Worm (Caenorhabditis elegans) whole organism, L4 larva: ENCODE results near the gene Y43F8A.1.

Experiments
- F49E8.2 ChIP-seq: sonication (generic microtip); optimal IDR thresholded peaks from 2 replicates; lab custom pipeline; 2016; ENCODE audit warnings: missing compliant biosample characterization, mild to moderate bottlenecking, missing genetic modification characterization, borderline replicate concordance
- R02D3.7 ChIP-seq: fragments of 150-350 bp; sonication (generic microtip); optimal IDR thresholded peaks from 3 replicates; lab custom pipeline; 2014; ENCODE audit warnings: missing biosample characterization, missing genetic modification characterization
- ama-1 ChIP-seq: fragments of 150-350 bp; optimal IDR thresholded peaks from 2 replicates; lab custom pipeline; 2014; ENCODE audit warnings: inconsistent platforms, mixed read lengths
- dmd-8 ChIP-seq: fragments of 200-800 bp; sonication (Bioruptor generic); IDR thresholded peaks from 2 replicates; pipeline ENCODE4 v1.3.6; 2022; ENCODE audit warnings: missing genetic modification characterization, missing compliant biosample characterization
- duxl-1 ChIP-seq: sonication (generic microtip); optimal IDR thresholded peaks from 2 replicates; lab custom pipeline; 2016; ENCODE audit warnings: mild to moderate bottlenecking, missing genetic modification characterization, moderate library complexity, missing compliant biosample characterization; ENCODE audit not compliant: poor library complexity
- egl-27 ChIP-seq: sonication (generic microtip); optimal IDR thresholded peaks from 3 replicates; lab custom pipeline; 2017; ENCODE audit warnings: missing biosample characterization, missing genetic modification reagents, missing genetic modification characterization
- fkh-10 ChIP-seq: fragments of 150-350 bp; optimal IDR thresholded peaks from 2 replicates; lab custom pipeline; 2014; ENCODE audit warnings: missing biosample characterization, missing genetic modification reagents, missing genetic modification characterization
- hif-1 ChIP-seq, 2 experiments: sonication (generic microtip); optimal IDR thresholded peaks; 2 replicates each; lab custom pipeline; 2016 to 2017; ENCODE audit warnings: missing compliant biosample characterization in 2 of 2, missing genetic modification characterization in 2 of 2, missing genetic modification reagents in 2 of 2, missing genotype in 2 of 2, mild to moderate bottlenecking in 1 of 2
- hlh-30 ChIP-seq: sonication (generic microtip); optimal IDR thresholded peaks from 2 replicates; lab custom pipeline; 2017; ENCODE audit warnings: antibody characterized with exemption, mild to moderate bottlenecking, missing genetic modification characterization, missing compliant biosample characterization; ENCODE audit not compliant: insufficient read depth
- hmg-1.1 ChIP-seq: fragments of 200-800 bp; sonication (Bioruptor generic); IDR thresholded peaks from 2 replicates; pipeline ENCODE4 v1.3.6; 2022; ENCODE audit warnings: missing genetic modification reagents, missing genetic modification characterization, missing compliant biosample characterization
- lin-1 ChIP-seq: fragments of 200-800 bp; sonication (Bioruptor generic); IDR thresholded peaks from 2 replicates; pipeline ENCODE4 v1.3.6; 2022; ENCODE audit warnings: missing genetic modification reagents, missing genetic modification characterization, missing compliant biosample characterization
- lin-38 ChIP-seq: fragments of 200-800 bp; sonication (Bioruptor generic); IDR thresholded peaks from 2 replicates; pipeline ENCODE4 v1.3.6; 2022; ENCODE audit warnings: missing genetic modification reagents, missing genetic modification characterization, missing compliant biosample characterization
- mdl-1 ChIP-seq, 2 experiments: fragments of 150-350 bp in 1 of 2; sonication (generic microtip) in 1 of 2; optimal IDR thresholded peaks; 2 replicates each; lab custom pipeline; 2014 to 2017; ENCODE audit warnings: missing biosample characterization in 2 of 2, missing genetic modification characterization in 2 of 2
- mdt-29 ChIP-seq: fragments of 200-800 bp; sonication (Bioruptor generic); IDR thresholded peaks from 2 replicates; pipeline ENCODE4 v1.3.6; 2022; ENCODE audit warnings: missing genetic modification reagents, missing genetic modification characterization, missing compliant biosample characterization
- nhr-10 ChIP-seq: fragments of 150-350 bp; optimal IDR thresholded peaks from 2 replicates; lab custom pipeline; 2014; ENCODE audit warnings: missing biosample characterization, missing genetic modification characterization
- nhr-25 ChIP-seq: sonication (generic microtip); optimal IDR thresholded peaks from 2 replicates; lab custom pipeline; 2017; ENCODE audit warnings: missing genetic modification characterization, mild to moderate bottlenecking, missing compliant biosample characterization, antibody characterized with exemption, moderate library complexity, borderline replicate concordance; ENCODE audit not compliant: insufficient read depth
- nhr-48 ChIP-seq: sonication (generic microtip); optimal IDR thresholded peaks from 2 replicates; lab custom pipeline; 2016; ENCODE audit warnings: mild to moderate bottlenecking, missing genetic modification characterization, missing compliant biosample characterization
- nhr-77 ChIP-seq: fragments of 150-350 bp; optimal IDR thresholded peaks from 2 replicates; lab custom pipeline; 2014; ENCODE audit warnings: missing biosample characterization, missing genetic modification characterization
- php-3 ChIP-seq: fragments of 200-800 bp; sonication (Bioruptor generic); IDR thresholded peaks from 2 replicates; pipeline ENCODE4 v1.3.6; 2022; ENCODE audit warnings: missing genetic modification reagents, missing genetic modification characterization, missing compliant biosample characterization
- pqm-1 ChIP-seq: sonication (generic microtip); optimal IDR thresholded peaks from 2 replicates; lab custom pipeline; 2017; ENCODE audit warnings: missing biosample characterization, missing genetic modification characterization
- skn-1 ChIP-seq: fragments of 150-350 bp; optimal IDR thresholded peaks from 2 replicates; lab custom pipeline; 2014; ENCODE audit warnings: missing biosample characterization, missing genetic modification characterization
- snpc-4 ChIP-seq: fragments of 150-350 bp; optimal IDR thresholded peaks from 2 replicates; lab custom pipeline; 2014; ENCODE audit warnings: missing biosample characterization, missing genetic modification characterization
- unc-62 ChIP-seq, 3 experiments: fragments of 150-350 bp in 1 of 3; sonication (generic microtip); optimal IDR thresholded peaks in 2 of 3; peaks in 1 of 3; 1 replicate in 1 of 3; 2 replicates in 2 of 3; lab custom pipeline; 2014 to 2017; ENCODE audit warnings: missing biosample characterization in 3 of 3, missing genetic modification characterization in 3 of 3, missing genetic modification reagents in 3 of 3, missing genotype in 1 of 3
- zfp-2 ChIP-seq: sonication (generic microtip); optimal IDR thresholded peaks from 2 replicates; lab custom pipeline; 2016; ENCODE audit warnings: mild to moderate bottlenecking, missing genetic modification characterization, missing compliant biosample characterization
- zip-2 ChIP-seq: fragments of 150-350 bp; optimal IDR thresholded peaks from 2 replicates; lab custom pipeline; 2014; ENCODE audit warnings: missing biosample characterization, missing genetic modification characterization
- ztf-11 ChIP-seq: fragments of 150-350 bp; optimal IDR thresholded peaks from 2 replicates; lab custom pipeline; 2014; ENCODE audit warnings: missing biosample characterization, missing genetic modification characterization

Gene Y43F8A.1

DNA sequence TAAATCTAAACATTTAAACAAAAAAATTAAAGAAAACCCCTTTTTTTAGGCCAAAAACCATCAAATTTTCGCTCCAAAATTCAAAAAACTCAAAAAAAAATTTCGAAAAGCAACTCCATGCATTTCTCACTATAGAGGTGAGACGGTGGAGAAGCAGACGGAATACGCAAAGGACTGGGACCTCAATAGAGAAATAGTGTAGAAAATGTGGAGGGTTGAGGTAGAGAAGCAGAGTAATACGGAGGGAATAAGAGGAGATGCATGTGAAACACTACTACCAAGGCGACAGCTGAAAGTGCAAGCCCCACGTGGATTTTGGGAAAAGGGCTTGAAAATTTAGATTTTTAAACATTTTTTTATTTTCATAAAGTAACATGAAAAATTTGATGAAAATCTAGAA lies 21.0 kb downstream of the Y43F8A.1 start:
- TF ChIP-seq nhr-77 (no peak), mdl-1 (tag; optimal IDR thresholded peaks at IDR 0.05; lab: Kevin White, UChicago) (peak in 1 of 2 experiments; percentile 26), hmg-1.1 (GFP tag; lab: Robert Waterston, UW) (peak; percentile 22; the same call in 1 of the 2 replicates)

DNA sequence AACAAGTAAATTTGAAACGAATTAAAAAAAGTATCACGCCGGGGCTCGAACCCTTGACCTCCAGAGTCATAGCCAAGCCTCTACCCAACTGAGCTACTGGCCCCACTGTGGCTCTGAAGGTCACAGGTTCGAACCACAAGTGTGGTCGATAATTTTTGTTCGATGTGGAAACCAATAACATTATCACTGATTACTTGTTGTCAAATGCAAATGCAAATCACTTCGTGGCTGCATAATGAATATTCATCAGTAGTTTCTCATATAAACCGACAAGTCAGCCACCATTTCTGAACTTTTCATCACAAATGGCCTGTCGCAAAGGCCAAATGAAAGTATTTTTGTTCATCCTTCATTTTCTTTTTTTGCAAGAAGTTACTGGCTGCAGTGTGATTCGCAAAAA lies 24.5 kb downstream of the Y43F8A.1 start, which contains the start of gene C25F9.8:
Gene C25F9.8 (plus strand): TSS at position 301 of the 400 bp plus-strand sequence.
- no peak for TF ChIP-seq nhr-48 (tag; lab: Kevin White, UChicago)

DNA sequence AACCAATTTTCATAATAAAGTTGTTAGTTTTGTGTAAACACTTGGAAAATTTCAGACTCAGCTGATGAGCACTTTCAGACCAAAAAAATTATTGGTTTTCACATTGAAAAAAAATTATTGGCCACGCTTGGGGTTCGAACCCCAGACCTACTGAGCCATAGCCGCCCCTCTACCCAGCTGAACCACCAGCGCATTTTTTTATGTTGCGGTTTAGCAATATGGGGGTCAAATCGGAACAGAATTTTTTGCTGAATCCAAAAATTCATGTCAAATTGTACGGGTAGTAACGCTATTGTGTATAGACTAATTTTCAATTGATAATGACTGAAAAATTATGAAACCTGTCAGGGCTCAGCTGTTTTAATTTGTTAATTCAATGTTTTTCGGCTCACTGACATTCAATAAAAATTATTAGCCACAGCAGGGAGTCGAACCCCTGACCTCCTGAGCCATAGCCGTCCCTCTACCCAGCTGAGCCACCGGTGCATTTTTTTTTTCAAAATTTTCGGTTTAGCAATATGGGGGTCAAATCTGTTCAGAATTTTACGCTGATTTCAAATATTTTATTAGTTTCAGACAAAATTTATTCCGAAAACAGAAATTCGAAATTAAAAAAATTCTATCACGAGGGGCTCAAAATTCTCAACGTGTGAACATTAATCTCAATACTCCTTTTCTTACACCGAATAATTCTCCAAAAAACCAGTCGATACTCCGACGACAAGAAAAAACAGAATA lies 26.5 kb downstream of the Y43F8A.1 start:
- TF ChIP-seq ztf-11 (tag; lab: Kevin White, UChicago) (no peak), lin-38 (0 out of 2 replicates have a peak, but pooled peaks have one; percentile 34), unc-62 (GFP tag; optimal IDR thresholded peaks at IDR 0.05 in 1 of 2; lab: Kevin White, UChicago) (peak in 1 of 2 experiments; percentile 62), unc-62 (tag; optimal IDR thresholded peaks at IDR 0.05; lab: Kevin White, UChicago) (no peak)

- no peak for TF ChIP-seq mdt-29 (GFP tag; lab: Robert Waterston, UW)
These were observed 28.1 kb downstream of the Y43F8A.1 start for ce11 chrV:19398396-19398795.

- TF ChIP-seq fkh-10 (no peak), pqm-1 (tag; lab: Kevin White, UChicago) (no peak), hlh-30 (tag; lab: Kevin White, UChicago) (no peak), ztf-11 (tag; lab: Kevin White, UChicago) (no peak), egl-27 (tag; lab: Kevin White, UChicago) (no peak), skn-1 (tag; lab: Kevin White, UChicago) (no peak), R02D3.7 (tag; lab: Kevin White, UChicago) (no peak), F49E8.2 (tag; lab: Kevin White, UChicago) (no peak), duxl-1 (tag; lab: Kevin White, UChicago) (no peak), hif-1 (tag; optimal IDR thresholded peaks at IDR 0.05; lab: Kevin White, UChicago) (no peak)
These were observed 28.6 kb downstream of the Y43F8A.1 start, which contains the start of gene C25F9.13 for ce11 chrV:19398882-19399281. C25F9.13 (minus strand) TSS chrV:19398982.

ce11 chrV:19399282-19399681 lies 29.0 kb downstream of the Y43F8A.1 start:
- TF ChIP-seq zip-2 (peak; percentile 3), php-3 (GFP tag; lab: Robert Waterston, UW) (peak; percentile 92)

- TF ChIP-seq dmd-8 (GFP tag; lab: Robert Waterston, UW) (no peak), zfp-2 (tag; lab: Kevin White, UChicago) (no peak), ama-1 (lab: Kevin White, UChicago) (no peak), lin-1 (no peak), snpc-4 (tag; lab: Kevin White, UChicago) (no peak), nhr-25 (tag; lab: Kevin White, UChicago) (no peak), nhr-10 (tag; lab: Kevin White, UChicago) (no peak)
- TF ChIP-seq, all 104 proteins: peak for 0
These were observed 30.3 kb downstream of the Y43F8A.1 start, which contains the start of gene srw-86 for ce11 chrV:19400619-19401018. srw-86 (minus strand) TSS chrV:19400719.
